Fruit fly (Drosophila melanogaster): ENCODE measurements around the gene CG13771.

Gene CG13771

DNA sequence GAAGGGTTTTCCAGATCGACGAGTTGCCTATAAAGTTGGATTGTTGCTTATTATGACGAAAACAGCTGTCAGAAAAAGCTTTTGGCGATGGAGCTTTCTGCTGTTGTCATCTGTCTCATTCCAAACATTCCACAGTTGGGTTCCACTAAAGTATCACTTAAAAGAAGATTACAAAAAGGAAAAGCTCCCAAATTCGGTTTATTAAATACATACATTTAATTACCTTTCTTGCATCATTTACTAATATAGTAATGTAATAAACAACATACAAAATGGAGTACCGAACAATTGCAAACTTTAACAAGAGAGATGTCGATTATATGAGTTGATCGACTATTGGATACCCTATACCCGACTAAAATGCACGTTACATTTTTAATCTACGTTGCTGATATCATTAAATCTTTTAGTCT lies 7.1 kb downstream of the CG13771 start, which contains the start of gene CG31633 (continued):
- TF ChIP-seq CG13296 (GFP tag; optimal IDR thresholded peaks at IDR 0.05) (no peak), CG9797 (GFP tag; optimal IDR thresholded peaks at IDR 0.05) (no peak), CG10543 (GFP tag; optimal IDR thresholded peaks at IDR 0.05) (no peak), hbn (GFP tag; IDR thresholded peaks at IDR 0.05; ENCODE audit: partially characterized antibody) (peak; percentile 56; the same call in 1 of the 2 replicates), sr (GFP tag; IDR thresholded peaks at IDR 0.05) (no peak), Hr78 (GFP tag; optimal IDR thresholded peaks at IDR 0.05) (no peak), yki (optimal IDR thresholded peaks at IDR 0.05) (no peak), hb (GFP tag; IDR thresholded peaks at IDR 0.05; ENCODE audit: partially characterized antibody) (peak; percentile 85), CG10274 (GFP tag; optimal IDR thresholded peaks at IDR 0.05) (no peak), ab (GFP tag; optimal IDR thresholded peaks at IDR 0.05) (no peak), sna (GFP tag; IDR thresholded peaks at IDR 0.05; ENCODE audit: partially characterized antibody) (peak; percentile 78; the same call in 1 of the 2 replicates), Nf-YC (tag; optimal IDR thresholded peaks at IDR 0.05) (no peak), bcd (GFP tag; optimal IDR thresholded peaks at IDR 0.05) (no peak), Oaz (GFP tag; IDR thresholded peaks at IDR 0.05) (no peak), pfk (GFP tag; optimal IDR thresholded peaks at IDR 0.05) (peak; percentile 96), esg (GFP tag; conservative IDR thresholded peaks at IDR 0.05) (no peak), zen2 (GFP tag; IDR thresholded peaks at IDR 0.05; ENCODE audit: partially characterized antibody) (peak; percentile 53; the same call in 2 of the 3 replicates), CG10431 (GFP tag; optimal IDR thresholded peaks at IDR 0.05) (no peak), bsh (GFP tag; optimal IDR thresholded peaks at IDR 0.05) (no peak), CG12071 (GFP tag; optimal IDR thresholded peaks at IDR 0.05) (no peak), CG8290 (GFP tag; optimal IDR thresholded peaks at IDR 0.05) (peak; percentile 42), CG8290 (tag; optimal IDR thresholded peaks at IDR 0.05) (no peak), MESR4 (GFP tag; optimal IDR thresholded peaks at IDR 0.05) (no peak), kah (GFP tag; optimal IDR thresholded peaks at IDR 0.05) (no peak), CG10267 (tag; optimal IDR thresholded peaks at IDR 0.05) (no peak), CG8388 (GFP tag; optimal IDR thresholded peaks at IDR 0.05) (no peak), otp (GFP tag; IDR thresholded peaks at IDR 0.05) (no peak), Pdp1 (GFP tag; optimal IDR thresholded peaks at IDR 0.05) (peak in 1 of 2 experiments; percentile 48), Usf (GFP tag; optimal IDR thresholded peaks at IDR 0.05) (no peak), CG6689 (GFP tag; IDR thresholded peaks at IDR 0.05) (no peak), row (GFP tag; IDR thresholded peaks at IDR 0.05) (0 out of 3 replicates have a peak, but pooled peaks have one; percentile 15), mld (GFP tag; IDR thresholded peaks at IDR 0.05; ENCODE audit: partially characterized antibody) (peak; percentile 77), Poxn (GFP tag; IDR thresholded peaks at IDR 0.05) (no peak), CG11723 (GFP tag; optimal IDR thresholded peaks at IDR 0.05) (no peak), gem (tag; optimal IDR thresholded peaks at IDR 0.05) (no peak), CG14860 (GFP tag; IDR thresholded peaks at IDR 0.05; ENCODE audit: partially characterized antibody) (peak; percentile 85), Mes4 (GFP tag; optimal IDR thresholded peaks at IDR 0.05) (no peak), tgo (GFP tag; IDR thresholded peaks at IDR 0.05) (no peak), CG18619 (GFP tag; optimal IDR thresholded peaks at IDR 0.05) (no peak), CG7786 (GFP tag; optimal IDR thresholded peaks at IDR 0.05) (no peak), tll (GFP tag; optimal IDR thresholded peaks at IDR 0.05) (no peak), CG14667 (GFP tag; IDR thresholded peaks at IDR 0.05) (no peak), CG1792 (GFP tag; optimal IDR thresholded peaks at IDR 0.05) (no peak), HLHmδ (GFP tag; optimal IDR thresholded peaks at IDR 0.05) (no peak), gsb (GFP tag; IDR thresholded peaks at IDR 0.05) (no peak), CG42726 (GFP tag; IDR thresholded peaks at IDR 0.05; ENCODE audit: partially characterized antibody) (no peak), Optix (GFP tag; IDR thresholded peaks at IDR 0.05) (no peak), Dref (GFP tag; IDR thresholded peaks at IDR 0.05) (no peak), Trl (optimal IDR thresholded peaks at IDR 0.05) (no peak), Trl (GFP tag; optimal IDR thresholded peaks at IDR 0.05) (no peak), chn (GFP tag; optimal IDR thresholded peaks at IDR 0.05) (no peak)
